Worm (Caenorhabditis elegans): Measurements from ENCODE around the gene B0361.4.

B0361.4 gene

DNA sequence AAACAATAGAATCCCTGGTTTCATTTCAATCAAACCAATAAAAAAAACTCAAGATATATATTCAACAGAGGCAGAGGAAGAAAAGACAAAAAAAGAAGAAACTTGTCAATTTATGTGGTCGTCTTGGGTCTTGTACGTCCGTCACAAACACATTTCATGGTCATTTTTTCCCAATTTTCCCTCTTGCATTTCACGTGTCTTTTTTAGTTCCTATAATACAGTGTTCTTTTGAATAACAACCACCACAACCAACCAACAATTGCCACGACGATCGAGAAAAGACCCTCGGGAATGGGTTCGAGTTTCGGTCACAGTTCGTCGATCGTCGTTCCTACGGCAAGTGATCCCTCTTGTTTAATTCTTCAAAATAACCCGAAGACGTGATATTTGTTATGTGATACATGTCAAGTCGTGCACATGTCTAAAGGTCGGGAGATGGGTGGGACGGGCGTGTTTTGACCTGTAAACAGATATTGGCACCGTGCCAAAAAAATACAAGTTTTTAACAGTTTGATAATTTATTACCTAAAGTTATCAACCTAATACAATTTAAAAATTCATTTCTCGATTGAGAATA lies 37.4 kb downstream of the B0361.4 start:
- TF ChIP-seq nfyb-1 (GFP tag; IDR thresholded peaks at IDR 0.05), result 0 out of 2 replicates have a peak, but pooled peaks have one; percentile 31
- TF ChIP-seq ceh-27 (GFP tag; optimal IDR thresholded peaks at IDR 0.05), result peak; percentile 12
- TF ChIP-seq ceh-100 (GFP tag; IDR thresholded peaks at IDR 0.05), result no peak

DNA sequence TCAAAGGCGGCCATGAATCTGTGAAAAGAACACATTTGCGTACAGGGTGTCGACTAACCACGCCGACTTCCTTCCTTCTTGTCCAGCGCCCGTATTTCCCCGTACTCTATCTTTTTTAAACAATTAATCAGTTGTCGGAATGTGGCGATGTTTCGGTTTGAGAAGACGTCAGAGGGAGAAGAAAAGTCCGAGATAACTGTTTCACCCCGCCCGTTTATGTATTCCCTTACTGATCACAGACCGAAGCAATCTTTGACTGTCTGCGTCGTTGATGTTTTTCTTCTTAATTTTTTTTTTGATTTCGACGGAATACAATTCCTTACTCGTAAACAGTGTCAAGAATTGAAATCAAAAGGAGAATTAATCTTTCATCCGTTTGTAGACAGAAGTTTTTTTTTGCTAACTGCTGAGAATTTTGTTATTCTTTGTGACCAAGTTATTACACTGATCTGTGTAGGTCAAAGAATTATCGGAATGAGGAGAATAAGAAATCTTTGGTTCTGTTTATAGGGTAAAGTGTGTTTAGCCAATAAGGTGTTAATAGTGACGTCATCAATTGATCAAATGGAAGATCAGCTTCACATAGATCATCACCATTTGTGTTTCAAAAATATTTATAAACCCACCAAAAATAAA lies 38.4 kb downstream of the B0361.4 start:
- peak; percentile 31 for TF ChIP-seq atf-7 (tag; optimal IDR thresholded peaks at IDR 0.05)
- no peak for TF ChIP-seq B0261.1 (tag; optimal IDR thresholded peaks at IDR 0.05)
- peak; percentile 31 for TF ChIP-seq lin-40 (tag; optimal IDR thresholded peaks at IDR 0.05)

DNA sequence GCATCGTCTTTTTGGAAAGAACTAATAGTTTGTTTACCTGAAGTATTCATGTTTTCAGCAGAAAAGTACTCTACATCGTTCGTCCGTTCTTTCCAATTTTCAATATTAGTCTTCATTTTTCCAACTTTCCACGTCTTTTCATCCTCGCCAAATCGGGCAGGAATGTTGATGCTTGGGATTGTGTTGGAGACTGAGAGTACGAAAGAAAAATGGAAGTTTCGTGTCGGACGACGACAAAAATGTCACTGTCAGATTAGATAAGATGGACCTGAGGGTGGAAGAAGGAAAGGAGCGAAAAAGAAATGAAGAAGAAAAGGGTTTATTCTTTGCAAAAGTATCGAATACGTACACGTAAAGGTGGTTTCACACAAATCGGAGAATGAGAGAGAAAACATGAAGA lies 39.3 kb downstream of the B0361.4 start:
- TF ChIP-seq nfya-2 (GFP tag; IDR thresholded peaks at IDR 0.05) (no peak), ztf-6 (GFP tag; IDR thresholded peaks at IDR 0.05) (no peak), K12H6.12 (tag; optimal IDR thresholded peaks at IDR 0.05) (no peak), sdz-38 (tag; optimal IDR thresholded peaks at IDR 0.05) (no peak), F57C9.4 (tag; optimal IDR thresholded peaks at IDR 0.05) (no peak)

DNA sequence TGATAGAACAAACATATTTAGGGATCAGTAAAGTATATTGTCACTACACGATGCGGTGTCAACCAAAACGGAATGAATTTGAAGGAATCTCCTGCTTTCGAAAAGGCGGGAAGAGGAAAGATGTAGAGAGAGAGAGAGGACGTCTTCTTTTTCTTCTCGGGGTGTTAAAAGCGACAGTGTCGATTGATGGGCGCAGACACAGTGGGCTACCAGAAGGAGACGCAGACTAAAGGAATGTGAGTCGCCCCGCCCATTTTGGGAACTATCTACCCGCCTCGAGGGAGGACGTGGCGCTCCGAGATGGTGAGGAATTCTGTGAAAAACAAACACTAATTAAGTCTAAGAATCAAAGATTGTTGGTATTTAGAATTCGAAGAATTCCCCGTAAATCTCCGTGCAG lies 40.7 kb downstream of the B0361.4 start, which contains the start of the genes B0361.14 and B0361.9:
TSS of gene B0361.14 (minus strand) at position 66 of the 400 bp plus-strand sequence.
TSS of gene B0361.9 (minus strand) at position 166 of the 400 bp plus-strand sequence.
- TF ChIP-seq hrde-1 (tag; optimal IDR thresholded peaks at IDR 0.05; ENCODE audit: borderline replicate concordance), result no peak
- no peak for TF ChIP-seq ets-4 (GFP tag; optimal IDR thresholded peaks at IDR 0.05)
- TF ChIP-seq tbx-9 (tag; optimal IDR thresholded peaks at IDR 0.05; ENCODE audit: borderline replicate concordance), result no peak
- TF ChIP-seq attf-3 (GFP tag; conservative IDR thresholded peaks at IDR 0.05), result no peak
- TF ChIP-seq B0035.1 (tag; optimal IDR thresholded peaks at IDR 0.05), result no peak
- no peak for TF ChIP-seq bed-1 (GFP tag; IDR thresholded peaks at IDR 0.05)
- TF ChIP-seq nfya-2 (GFP tag; IDR thresholded peaks at IDR 0.05), result no peak
- no peak for TF ChIP-seq snpc-4 (GFP tag; optimal IDR thresholded peaks at IDR 0.05)
- TF ChIP-seq snpc-4 (tag; optimal IDR thresholded peaks at IDR 0.05), result no peak

DNA sequence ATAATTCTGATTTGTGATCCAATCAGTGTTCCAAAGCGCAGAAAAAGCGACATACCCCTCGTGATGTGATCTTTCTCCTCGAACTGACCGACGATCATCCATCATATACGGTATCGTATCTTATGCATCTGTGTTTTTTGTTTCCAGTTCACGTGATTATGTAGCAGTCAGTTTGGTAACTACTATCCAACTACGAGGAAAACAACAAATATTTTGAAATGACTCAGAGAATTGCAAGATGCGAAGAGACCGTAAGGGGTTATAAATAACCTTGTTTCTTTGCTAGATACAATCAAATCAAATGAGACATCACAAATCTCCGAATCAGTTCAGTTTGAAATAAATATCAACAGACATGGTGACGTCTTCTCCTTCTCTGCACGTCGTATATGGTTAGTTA lies 41.4 kb downstream of the B0361.4 start:
- TF ChIP-seq lin-26 (GFP tag; IDR thresholded peaks at IDR 0.05) (no peak), lin-40 (tag; optimal IDR thresholded peaks at IDR 0.05) (peak; percentile 7), ztf-26 (tag; optimal IDR thresholded peaks at IDR 0.05) (peak; percentile 18), nhr-179 (tag; optimal IDR thresholded peaks at IDR 0.05) (no peak), F37B4.10 (GFP tag; IDR thresholded peaks at IDR 0.05) (no peak), lsl-1 (GFP tag; optimal IDR thresholded peaks at IDR 0.05) (no peak)

DNA sequence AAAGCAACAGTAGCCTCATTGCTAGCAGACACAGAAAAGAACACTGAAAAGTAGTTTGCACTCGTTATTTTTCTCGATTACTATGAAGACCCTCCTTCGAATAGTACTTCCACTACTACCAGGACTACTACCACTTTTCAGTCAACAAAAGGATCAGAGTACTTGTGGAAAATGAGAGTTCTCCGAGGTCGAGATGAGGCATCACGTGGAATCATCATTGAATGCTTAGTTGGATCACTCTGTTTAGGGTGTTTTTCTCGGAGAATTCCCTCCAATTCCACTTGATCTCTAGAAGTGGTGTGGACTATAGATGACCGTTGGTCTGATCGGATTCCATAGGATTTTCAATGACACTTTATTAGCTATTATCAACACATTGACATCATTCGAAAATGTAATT lies 42.0 kb downstream of the B0361.4 start:
- TF ChIP-seq ceh-27 (GFP tag; optimal IDR thresholded peaks at IDR 0.05) (peak; percentile 69), tbp1 (GFP tag; optimal IDR thresholded peaks at IDR 0.05) (no peak)

DNA sequence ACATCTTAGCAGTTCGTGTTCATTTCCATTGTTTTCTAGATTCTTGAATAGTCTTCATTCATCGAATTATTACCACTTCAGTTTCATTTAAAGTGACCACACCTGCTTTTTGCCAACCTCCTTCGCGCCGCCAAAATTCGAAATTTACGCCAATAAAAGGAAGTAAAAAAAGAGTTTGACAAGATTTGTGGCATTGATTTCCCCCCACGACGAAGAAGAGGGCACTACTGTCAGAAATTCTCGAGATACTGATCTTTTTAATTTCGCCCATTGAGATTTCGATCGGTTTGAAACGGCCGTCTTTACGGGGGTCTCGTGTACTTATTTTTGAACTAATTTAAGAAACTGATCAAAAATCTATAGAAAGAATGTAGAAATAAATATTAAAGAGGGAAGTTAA lies 42.9 kb downstream of the B0361.4 start:
- no peak for TF ChIP-seq lin-35 (GFP tag; optimal IDR thresholded peaks at IDR 0.05)
- no peak for TF ChIP-seq rcor-1 (GFP tag; IDR thresholded peaks at IDR 0.05)
- no peak for TF ChIP-seq ztf-3 (GFP tag; optimal IDR thresholded peaks at IDR 0.05)
- TF ChIP-seq hlh-26 (GFP tag; conservative IDR thresholded peaks at IDR 0.05), result no peak
- TF ChIP-seq tlf-1 (GFP tag; optimal IDR thresholded peaks at IDR 0.05), result no peak
- TF ChIP-seq ztf-6 (GFP tag; IDR thresholded peaks at IDR 0.05), result no peak
- no peak for TF ChIP-seq ceh-79 (tag; optimal IDR thresholded peaks at IDR 0.05)
- TF ChIP-seq dox-1 (GFP tag; IDR thresholded peaks at IDR 0.05), result no peak
- TF ChIP-seq nhr-90 (tag; optimal IDR thresholded peaks at IDR 0.05), result no peak
- TF ChIP-seq nhr-120 (GFP tag; IDR thresholded peaks at IDR 0.05), result no peak
- no peak for TF ChIP-seq F23B12.7 (tag; optimal IDR thresholded peaks at IDR 0.05; ENCODE audit: insufficient read depth)

Measured in whole organism, young adult.